Fruit fly (Drosophila melanogaster) whole organism, embryonic: ENCODE data around the gene Clamp.

Experiments
- C15 ChIP-seq: fragments of 200-800 bp; sonication (Bioruptor generic); IDR thresholded peaks from 3 replicates; pipeline ENCODE4 v1.3.6; 2022; ENCODE audit warnings: missing biosample characterization, missing genetic modification characterization
- CG10565 ChIP-seq: fragments of 200-800 bp; sonication (Bioruptor generic); optimal IDR thresholded peaks from 3 replicates; lab custom pipeline; 2016; ENCODE audit warnings: missing biosample characterization, mild to moderate bottlenecking, missing genetic modification characterization
- CG12219 ChIP-seq: fragments of 200-800 bp; sonication (Bioruptor generic); optimal IDR thresholded peaks from 3 replicates; lab custom pipeline; 2018; ENCODE audit warnings: missing biosample characterization, mild to moderate bottlenecking, missing genetic modification characterization
- CG12769 ChIP-seq: fragments of 200-800 bp; sonication (Bioruptor generic); optimal IDR thresholded peaks from 2 replicates; lab custom pipeline; 2019; ENCODE audit warnings: missing biosample characterization, mild to moderate bottlenecking, missing genetic modification characterization, moderate library complexity
- CG1603 ChIP-seq: fragments of 200-800 bp; sonication (Bioruptor generic); optimal IDR thresholded peaks from 2 replicates; lab custom pipeline; 2019; ENCODE audit warnings: missing biosample characterization, mild to moderate bottlenecking, missing genetic modification characterization, moderate library complexity
- CG17829 ChIP-seq: fragments of 200-800 bp; optimal IDR thresholded peaks from 2 replicates; lab custom pipeline; 2019; ENCODE audit warnings: missing biosample characterization, mild to moderate bottlenecking, missing genetic modification characterization, moderate library complexity
- CG2199 ChIP-seq: fragments of 200-800 bp; sonication (Bioruptor generic); IDR thresholded peaks from 3 replicates; pipeline ENCODE4 v1.3.6; 2022; ENCODE audit warnings: missing biosample characterization, missing genetic modification characterization
- CG2712 ChIP-seq: fragments of 200-800 bp; optimal IDR thresholded peaks from 3 replicates; lab custom pipeline; 2019; ENCODE audit warnings: missing biosample characterization, mild to moderate bottlenecking, missing genetic modification characterization, moderate library complexity
- CG31224 ChIP-seq: fragments of 200-800 bp; sonication (Bioruptor generic); IDR thresholded peaks from 2 replicates; pipeline ENCODE4 v1.3.6; 2022; ENCODE audit warnings: missing biosample characterization, missing genetic modification characterization
- CG31365 ChIP-seq: fragments of 200-800 bp; sonication (Bioruptor generic); optimal IDR thresholded peaks from 2 replicates; lab custom pipeline; 2018; ENCODE audit warnings: missing biosample characterization, mild to moderate bottlenecking, missing genetic modification characterization
- CG34376 ChIP-seq: fragments of 200-800 bp; sonication (Bioruptor generic); optimal IDR thresholded peaks from 2 replicates; lab custom pipeline; 2018; ENCODE audit warnings: missing biosample characterization, mild to moderate bottlenecking, missing genetic modification characterization
- CG3838 ChIP-seq: fragments of 200-800 bp; sonication (Bioruptor generic); optimal IDR thresholded peaks from 3 replicates; lab custom pipeline; 2016; ENCODE audit warnings: missing biosample characterization, missing genetic modification characterization
- CG6791 ChIP-seq: fragments of 200-800 bp; sonication (Bioruptor generic); IDR thresholded peaks from 3 replicates; pipeline ENCODE4 v1.3.6; 2022; ENCODE audit warnings: missing biosample characterization, missing genetic modification characterization; ENCODE audit not compliant: partially characterized antibody
- CG6854 ChIP-seq: fragments of 200-800 bp; sonication (Bioruptor generic); optimal IDR thresholded peaks from 3 replicates; lab custom pipeline; 2017; ENCODE audit warnings: missing biosample characterization, mild to moderate bottlenecking, missing genetic modification characterization
- CG7271 ChIP-seq: fragments of 200-800 bp; sonication (Bioruptor generic); optimal IDR thresholded peaks from 2 replicates; lab custom pipeline; 2018; ENCODE audit warnings: missing biosample characterization, mild to moderate bottlenecking, missing genetic modification characterization, moderate library complexity
- CG7556 ChIP-seq: fragments of 200-800 bp; sonication (Bioruptor generic); optimal IDR thresholded peaks from 2 replicates; lab custom pipeline; 2017; ENCODE audit warnings: missing biosample characterization, mild to moderate bottlenecking, missing genetic modification characterization
- CG8388 ChIP-seq: fragments of 200-800 bp; sonication (Bioruptor generic); optimal IDR thresholded peaks from 2 replicates; lab custom pipeline; 2019; ENCODE audit warnings: missing biosample characterization, mild to moderate bottlenecking, missing genetic modification characterization, moderate library complexity
- CTCF ChIP-seq: fragments of 200-800 bp; sonication (Bioruptor generic); optimal IDR thresholded peaks from 2 replicates; lab custom pipeline; 2017; ENCODE audit warnings: missing biosample characterization, mild to moderate bottlenecking, missing genetic modification characterization, moderate library complexity
- D19A ChIP-seq: fragments of 200-800 bp; optimal IDR thresholded peaks from 3 replicates; lab custom pipeline; 2019; ENCODE audit warnings: missing biosample characterization, mild to moderate bottlenecking, missing genetic modification characterization, moderate library complexity
- D19B ChIP-seq: fragments of 200-800 bp; sonication (Bioruptor generic); optimal IDR thresholded peaks from 2 replicates; lab custom pipeline; 2017; ENCODE audit warnings: missing biosample characterization, mild to moderate bottlenecking, missing genetic modification characterization
- Deaf1 ChIP-seq: fragments of 200-800 bp; optimal IDR thresholded peaks from 3 replicates; lab custom pipeline; 2019; ENCODE audit warnings: missing biosample characterization, mild to moderate bottlenecking, missing genetic modification characterization, moderate library complexity
- Dfd ChIP-seq, 2 experiments: fragments of >200 bp; optimal IDR thresholded peaks; 2 replicates each; lab custom pipeline; 2017; ENCODE audit warnings: missing biosample characterization in 2 of 2, missing genetic modification characterization in 2 of 2
- Doc3 ChIP-seq: fragments of 200-800 bp; sonication (Bioruptor generic); IDR thresholded peaks from 3 replicates; pipeline ENCODE4 v1.3.6; 2022; ENCODE audit warnings: missing biosample characterization, missing genetic modification characterization; ENCODE audit not compliant: partially characterized antibody
- Ets65A ChIP-seq: fragments of 200-800 bp; sonication (Bioruptor generic); peaks from one replicate; lab custom pipeline; 2016; ENCODE audit warnings: missing biosample characterization, missing genetic modification characterization
- Med ChIP-seq: fragments of 200-800 bp; sonication (Bioruptor generic); peaks from one replicate; lab custom pipeline; 2016; ENCODE audit warnings: missing biosample characterization, missing genetic modification characterization, mild to moderate bottlenecking, inconsistent platforms, moderate library complexity
- Nf-YC ChIP-seq: fragments of 200-800 bp; optimal IDR thresholded peaks from 3 replicates; lab custom pipeline; 2019; ENCODE audit warnings: missing biosample characterization, mild to moderate bottlenecking, missing genetic modification characterization, moderate library complexity
- PHDP ChIP-seq: fragments of 200-800 bp; sonication (Bioruptor generic); optimal IDR thresholded peaks from 3 replicates; lab custom pipeline; 2018; ENCODE audit warnings: missing biosample characterization, mild to moderate bottlenecking, missing genetic modification characterization, moderate library complexity
- Trl ChIP-seq, 3 experiments: fragments of >200 bp in 2 of 3; fragments of 200-800 bp in 1 of 3; sonication (Bioruptor generic) in 1 of 3; optimal IDR thresholded peaks; 2 replicates in 1 of 3; 3 replicates in 2 of 3; lab custom pipeline; 2016 to 2017; ENCODE audit warnings: missing biosample characterization in 1 of 3, missing genetic modification characterization in 1 of 3
- chif ChIP-seq, 2 experiments: fragments of 200-800 bp; sonication (Bioruptor generic); optimal IDR thresholded peaks; 3 replicates each; lab custom pipeline; 2016; ENCODE audit warnings: missing biosample characterization in 2 of 2, missing genetic modification characterization in 2 of 2
- dati ChIP-seq: fragments of 200-800 bp; sonication (Bioruptor generic); IDR thresholded peaks from 2 replicates; pipeline ENCODE4 v1.3.6; 2022; ENCODE audit warnings: missing biosample characterization, missing genetic modification characterization
- exex ChIP-seq: fragments of 200-800 bp; sonication (Bioruptor generic); optimal IDR thresholded peaks from 4 replicates; lab custom pipeline; 2018; ENCODE audit warnings: missing biosample characterization, mild to moderate bottlenecking, missing genetic modification characterization, moderate library complexity
- grau ChIP-seq: fragments of 200-800 bp; optimal IDR thresholded peaks from 3 replicates; lab custom pipeline; 2019; ENCODE audit warnings: missing biosample characterization, mild to moderate bottlenecking, missing genetic modification characterization, moderate library complexity
- grn ChIP-seq: fragments of 200-800 bp; sonication (Bioruptor generic); optimal IDR thresholded peaks from 3 replicates; lab custom pipeline; 2017; ENCODE audit warnings: missing biosample characterization, missing genetic modification characterization
- inv ChIP-seq: fragments of 200-800 bp; sonication (Bioruptor generic); IDR thresholded peaks from 2 replicates; pipeline ENCODE4 v1.3.6; 2022; ENCODE audit warnings: missing biosample characterization, missing genetic modification characterization; ENCODE audit not compliant: partially characterized antibody
- kni ChIP-seq: fragments of 200-800 bp; sonication (Bioruptor generic); optimal IDR thresholded peaks from 3 replicates; lab custom pipeline; 2017; ENCODE audit warnings: mild to moderate bottlenecking, missing biosample characterization, missing genetic modification reagents, missing genetic modification characterization
- lab ChIP-seq: fragments of 200-800 bp; sonication (Bioruptor generic); optimal IDR thresholded peaks from 3 replicates; lab custom pipeline; 2017; ENCODE audit warnings: missing biosample characterization, missing genetic modification characterization, mild to moderate bottlenecking, moderate library complexity, missing genetic modification reagents
- lilli ChIP-seq: fragments of 200-800 bp; sonication (Bioruptor generic); optimal IDR thresholded peaks from 3 replicates; lab custom pipeline; 2016; ENCODE audit warnings: missing biosample characterization, missing genetic modification characterization
- mirr ChIP-seq: fragments of 200-800 bp; sonication (Bioruptor generic); optimal IDR thresholded peaks from 3 replicates; lab custom pipeline; 2018; ENCODE audit warnings: missing biosample characterization, mild to moderate bottlenecking, missing genetic modification characterization
- nom ChIP-seq: fragments of 200-800 bp; sonication (Bioruptor generic); optimal IDR thresholded peaks from 2 replicates; lab custom pipeline; 2017; ENCODE audit warnings: missing biosample characterization, missing genetic modification characterization, mild to moderate bottlenecking, moderate library complexity, missing genetic modification reagents
- p53 ChIP-seq: fragments of 200-800 bp; sonication (Bioruptor generic); optimal IDR thresholded peaks from 2 replicates; lab custom pipeline; 2016; ENCODE audit warnings: missing biosample characterization, missing genetic modification characterization
- peb ChIP-seq: fragments of 200-800 bp; sonication (Bioruptor generic); IDR thresholded peaks from 2 replicates; pipeline ENCODE4 v1.3.6; 2022; ENCODE audit warnings: missing biosample characterization, missing genetic modification characterization
- pnt ChIP-seq: fragments of 200-800 bp; sonication (Bioruptor generic); optimal IDR thresholded peaks from 3 replicates; lab custom pipeline; 2016; ENCODE audit warnings: missing biosample characterization, missing genetic modification characterization
- psq ChIP-seq: fragments of 200-800 bp; sonication (Bioruptor generic); optimal IDR thresholded peaks from 2 replicates; lab custom pipeline; 2017; ENCODE audit warnings: missing biosample characterization, missing genetic modification characterization
- repo ChIP-seq: fragments of 200-800 bp; sonication (Bioruptor generic); optimal IDR thresholded peaks from 2 replicates; lab custom pipeline; 2016; ENCODE audit warnings: missing biosample characterization, missing genetic modification characterization
- sd ChIP-seq: fragments of 200-800 bp; sonication (Bioruptor generic); optimal IDR thresholded peaks from 3 replicates; lab custom pipeline; 2018; ENCODE audit warnings: missing biosample characterization, mild to moderate bottlenecking, missing genetic modification characterization, moderate library complexity
- sob ChIP-seq: fragments of 200-800 bp; sonication (Bioruptor generic); IDR thresholded peaks from 2 replicates; pipeline ENCODE4 v1.3.6; 2022; ENCODE audit warnings: missing biosample characterization, missing genetic modification characterization
- wek ChIP-seq: fragments of 200-800 bp; sonication (Bioruptor generic); optimal IDR thresholded peaks from 3 replicates; lab custom pipeline; 2018; ENCODE audit warnings: missing biosample characterization, mild to moderate bottlenecking, missing genetic modification characterization, moderate library complexity

The Clamp gene

dm6 chr2L:22144127-22144526 is 24.8 kb downstream of the Clamp start (continued):
- TF ChIP-seq CG10565 (GFP tag; lab: Kevin White, UChicago) (no peak), CG7271 (peak; percentile 21), lab (GFP tag; lab: Kevin White, UChicago) (peak; percentile 80), chif (GFP tag; optimal IDR thresholded peaks at IDR 0.05; lab: Kevin White, UChicago) (no peak)

- TF ChIP-seq Med (GFP tag; lab: Kevin White, UChicago) (peak; percentile 62), grau (no peak), peb (GFP tag; lab: Robert Waterston, UW) (no peak), Deaf1 (tag; lab: Kevin White, UChicago) (peak; percentile 91), Ets65A (GFP tag; lab: Kevin White, UChicago) (peak; percentile 87), kni (no peak), CG7556 (no peak), sob (GFP tag; lab: Robert Waterston, UW) (0 out of 2 replicates have a peak, but pooled peaks have one; percentile 12), C15 (GFP tag; lab: Robert Waterston, UW) (no peak), nom (GFP tag; lab: Kevin White, UChicago) (no peak), CG2712 (tag; lab: Kevin White, UChicago) (no peak), CG31224 (GFP tag; lab: Robert Waterston, UW) (no peak), inv (GFP tag; lab: Robert Waterston, UW) (no peak), lilli (GFP tag; lab: Kevin White, UChicago) (no peak), CG31365 (no peak), CG6791 (GFP tag; lab: Robert Waterston, UW) (no peak), Dfd (GFP tag; optimal IDR thresholded peaks at IDR 0.05; lab: Kevin White, UChicago) (no peak), repo (no peak), Trl (optimal IDR thresholded peaks at IDR 0.05; lab: Kevin White, UChicago) (peak in 1 of 2 experiments; percentile 11), Trl (GFP tag; optimal IDR thresholded peaks at IDR 0.05; lab: Kevin White, UChicago) (no peak), p53 (GFP tag; lab: Kevin White, UChicago) (no peak), Nf-YC (tag; lab: Kevin White, UChicago) (no peak), CG12769 (tag; lab: Kevin White, UChicago) (peak; percentile 55), sd (tag; lab: Kevin White, UChicago) (peak; percentile 29), CTCF (GFP tag; lab: Kevin White, UChicago) (no peak), CG3838 (no peak), pnt (GFP tag; lab: Kevin White, UChicago) (no peak)
Observed at dm6 chr2L:22142696-22143176, 26.2 kb downstream of the Clamp start.

- TF ChIP-seq exex (tag; lab: Kevin White, UChicago) (peak; percentile 9), D19A (tag; lab: Kevin White, UChicago) (peak; percentile 26), mirr (GFP tag; lab: Kevin White, UChicago) (peak; percentile 17), wek (no peak), CG6854 (no peak), CG34376 (GFP tag; lab: Kevin White, UChicago) (peak; percentile 24), PHDP (no peak), Doc3 (GFP tag; lab: Robert Waterston, UW) (no peak), CG1603 (tag; lab: Kevin White, UChicago) (no peak), dati (GFP tag; lab: Robert Waterston, UW) (no peak), CG8388 (GFP tag; lab: Kevin White, UChicago) (peak; percentile 76), CG17829 (tag; lab: Kevin White, UChicago) (no peak), CG12219 (GFP tag; lab: Kevin White, UChicago) (no peak), grn (GFP tag; lab: Kevin White, UChicago) (peak; percentile 9), D19B (peak; percentile 31), CG2199 (peak; percentile 90), sd (tag; lab: Kevin White, UChicago) (peak; percentile 0), psq (GFP tag; lab: Kevin White, UChicago) (no peak)
Observed at dm6 chr2L:22139960-22140359, 29.0 kb downstream of the Clamp start.
